Fruit fly (Drosophila melanogaster): ENCODE measurements around the gene Spag1.

Gene Spag1

dm6 chr3R:26953478-26953874, 5.8 kb downstream of the Spag1 start (continued):
- TF ChIP-seq salm (tag; optimal IDR thresholded peaks at IDR 0.05) (no peak), dpn (GFP tag; optimal IDR thresholded peaks at IDR 0.05) (peak in 1 of 2 experiments; percentile 49), CG3065 (GFP tag; optimal IDR thresholded peaks at IDR 0.05) (no peak), CG17912 (GFP tag; optimal IDR thresholded peaks at IDR 0.05) (no peak), ssp (GFP tag; IDR thresholded peaks at IDR 0.05) (no peak), br (optimal IDR thresholded peaks at IDR 0.05) (no peak), MBD-R2 (GFP tag; IDR thresholded peaks at IDR 0.05) (no peak), CG6254 (GFP tag; optimal IDR thresholded peaks at IDR 0.05) (no peak), fd64A (GFP tag; optimal IDR thresholded peaks at IDR 0.05) (no peak), Atf3 (GFP tag; optimal IDR thresholded peaks at IDR 0.05) (no peak), Spps (tag; optimal IDR thresholded peaks at IDR 0.05) (no peak), mld (GFP tag; IDR thresholded peaks at IDR 0.05; ENCODE audit: partially characterized antibody) (no peak), Tbp (GFP tag; optimal IDR thresholded peaks at IDR 0.05) (no peak), lmd (GFP tag; IDR thresholded peaks at IDR 0.05) (no peak; the same call in 1 of the 2 replicates), Deaf1 (tag; optimal IDR thresholded peaks at IDR 0.05) (no peak), TFAM (GFP tag; optimal IDR thresholded peaks at IDR 0.05) (no peak), slbo (GFP tag; IDR thresholded peaks at IDR 0.05) (peak; percentile 41; the same call in 1 of the 2 replicates), CG17802 (tag; optimal IDR thresholded peaks at IDR 0.05) (no peak), CG9817 (tag; optimal IDR thresholded peaks at IDR 0.05) (peak; percentile 31), Med (GFP tag) (peak; percentile 85), CG4820 (GFP tag; optimal IDR thresholded peaks at IDR 0.05) (no peak), CG7357 (GFP tag; IDR thresholded peaks at IDR 0.05) (no peak), Pdp1 (GFP tag; optimal IDR thresholded peaks at IDR 0.05) (peak in 1 of 2 experiments; percentile 22), ci (GFP tag; IDR thresholded peaks at IDR 0.05) (no peak), Ravus (GFP tag; IDR thresholded peaks at IDR 0.05) (no peak), MESR4 (GFP tag; optimal IDR thresholded peaks at IDR 0.05) (no peak), ham (GFP tag; IDR thresholded peaks at IDR 0.05) (no peak), sug (tag; optimal IDR thresholded peaks at IDR 0.05) (no peak), Dip3 (GFP tag; optimal IDR thresholded peaks at IDR 0.05) (peak; percentile 1), rib (GFP tag; IDR thresholded peaks at IDR 0.05) (no peak), grau (tag; optimal IDR thresholded peaks at IDR 0.05) (peak; percentile 28), maf-S (GFP tag; optimal IDR thresholded peaks at IDR 0.05) (peak; percentile 30), CG11695 (GFP tag; IDR thresholded peaks at IDR 0.05) (peak; percentile 12; the same call in 1 of the 3 replicates), CG12236 (GFP tag; optimal IDR thresholded peaks at IDR 0.05) (peak; percentile 11), CG7963 (GFP tag; IDR thresholded peaks at IDR 0.05; ENCODE audit: partially characterized antibody) (no peak), jigr1 (GFP tag; IDR thresholded peaks at IDR 0.05) (no peak), run (tag; optimal IDR thresholded peaks at IDR 0.05) (peak; percentile 3), CG12155 (GFP tag; optimal IDR thresholded peaks at IDR 0.05) (no peak), az2 (GFP tag; optimal IDR thresholded peaks at IDR 0.05) (no peak), CG43689 (GFP tag; IDR thresholded peaks at IDR 0.05) (no peak), CG10267 (tag; optimal IDR thresholded peaks at IDR 0.05) (no peak), vfl (GFP tag; optimal IDR thresholded peaks at IDR 0.05) (no peak), Rx (GFP tag; IDR thresholded peaks at IDR 0.05) (0 out of 2 replicates have a peak, but pooled peaks have one; percentile 8), tgo (GFP tag; IDR thresholded peaks at IDR 0.05) (no peak; the same call in 2 of the 3 replicates), CG10543 (GFP tag; optimal IDR thresholded peaks at IDR 0.05) (no peak), CG12071 (GFP tag; optimal IDR thresholded peaks at IDR 0.05) (no peak), oc (tag; optimal IDR thresholded peaks at IDR 0.05) (no peak), corto (GFP tag; optimal IDR thresholded peaks at IDR 0.05) (no peak), shn (GFP tag; optimal IDR thresholded peaks at IDR 0.05) (peak; percentile 52), peb (GFP tag; IDR thresholded peaks at IDR 0.05) (no peak), scrt (GFP tag; optimal IDR thresholded peaks at IDR 0.05) (no peak), CG3281 (GFP tag; optimal IDR thresholded peaks at IDR 0.05) (peak; percentile 21)
